Fruit fly (Drosophila melanogaster) whole organism, wandering third instar larva: ENCODE data around the gene caup.

Source experiments
- CG9705 ChIP-seq: fragments of 200-800 bp; sonication (Bioruptor generic); optimal IDR thresholded peaks from 2 replicates; lab custom pipeline; 2018; ENCODE audit warnings: missing biosample characterization, mild to moderate bottlenecking, missing genetic modification characterization
- Hr78 ChIP-seq: fragments of >200 bp; optimal IDR thresholded peaks from 2 replicates; lab custom pipeline; 2017; ENCODE audit warnings: missing biosample characterization, missing genetic modification characterization
- Rel ChIP-seq, 2 experiments: fragments of 200-800 bp; sonication (Bioruptor generic) in 1 of 2; optimal IDR thresholded peaks; 2 replicates in 1 of 2; 3 replicates in 1 of 2; lab custom pipeline; 2016 to 2019; ENCODE audit warnings: mild to moderate bottlenecking in 2 of 2, missing biosample characterization in 2 of 2, missing genetic modification characterization in 2 of 2, moderate library complexity in 1 of 2
- dsf ChIP-seq: sonication (Bioruptor generic); optimal IDR thresholded peaks from 2 replicates; lab custom pipeline; 2016; ENCODE audit warnings: missing biosample characterization, missing genetic modification characterization, borderline replicate concordance
- ey ChIP-seq: fragments of 200-800 bp; sonication (Bioruptor generic); optimal IDR thresholded peaks from 2 replicates; lab custom pipeline; 2016; ENCODE audit warnings: missing biosample characterization, missing genetic modification characterization
- fru ChIP-seq: fragments of 200-800 bp; sonication (Bioruptor generic); optimal IDR thresholded peaks from 3 replicates; lab custom pipeline; 2016; ENCODE audit warnings: missing biosample characterization, mild to moderate bottlenecking, missing genetic modification characterization
- h ChIP-seq: fragments of 200-800 bp; sonication (Bioruptor generic); optimal IDR thresholded peaks from 3 replicates; lab custom pipeline; 2016; ENCODE audit warnings: missing biosample characterization, mild to moderate bottlenecking, missing genetic modification characterization
- psq ChIP-seq: fragments of 200-800 bp; sonication (Bioruptor generic); optimal IDR thresholded peaks from 3 replicates; lab custom pipeline; 2017; ENCODE audit warnings: missing biosample characterization, mild to moderate bottlenecking, missing genetic modification characterization, moderate library complexity

dm6 chr3L:12638919-12639607 lies 29.6 kb downstream of the caup start:
- TF ChIP-seq psq (GFP tag; lab: Kevin White, UChicago) (no peak), Rel (GFP tag; optimal IDR thresholded peaks at IDR 0.05; lab: Kevin White, UChicago) (no peak), Rel (tag; optimal IDR thresholded peaks at IDR 0.05; lab: Kevin White, UChicago) (no peak), h (GFP tag; lab: Kevin White, UChicago) (no peak), fru (GFP tag; lab: Kevin White, UChicago) (peak; percentile 13), CG9705 (no peak), Hr78 (GFP tag; lab: Kevin White, UChicago) (no peak), dsf (GFP tag; lab: Kevin White, UChicago) (no peak), ey (no peak)
